Worm (Caenorhabditis elegans) whole organism, late embryonic: ENCODE data around the gene lec-7.

Experiments
- K02D7.2 ChIP-seq: sonication (generic microtip); optimal IDR thresholded peaks from 2 replicates; lab custom pipeline; 2017; ENCODE audit warnings: mild to moderate bottlenecking, missing genetic modification characterization, missing compliant biosample characterization
- K09A11.1 ChIP-seq: sonication (generic microtip); optimal IDR thresholded peaks from 2 replicates; lab custom pipeline; 2017; ENCODE audit warnings: antibody characterized with exemption, mild to moderate bottlenecking, missing genetic modification characterization, missing compliant biosample characterization; ENCODE audit not compliant: insufficient read depth
- Y22D7AL.16 ChIP-seq: sonication (generic microtip); optimal IDR thresholded peaks from 2 replicates; lab custom pipeline; 2016; ENCODE audit warnings: missing genetic modification characterization, missing compliant biosample characterization
- ceh-14 ChIP-seq: sonication (generic microtip); optimal IDR thresholded peaks from 2 replicates; lab custom pipeline; 2016; ENCODE audit warnings: missing genotype, missing genetic modification characterization, missing compliant biosample characterization
- ceh-18 ChIP-seq: sonication (generic microtip); optimal IDR thresholded peaks from 2 replicates; lab custom pipeline; 2016; ENCODE audit warnings: missing genetic modification characterization, missing compliant biosample characterization
- ceh-19 ChIP-seq: fragments of 200-800 bp; sonication (Bioruptor generic); optimal IDR thresholded peaks from 2 replicates; lab custom pipeline; 2018; ENCODE audit warnings: mild to moderate bottlenecking, missing genetic modification characterization, missing compliant biosample characterization
- ceh-24 ChIP-seq: sonication (generic microtip); optimal IDR thresholded peaks from 2 replicates; lab custom pipeline; 2016; ENCODE audit warnings: mild to moderate bottlenecking, missing genetic modification characterization, missing compliant biosample characterization
- ceh-30 ChIP-seq: fragments of 150-350 bp; optimal IDR thresholded peaks from 2 replicates; lab custom pipeline; 2014; ENCODE audit warnings: missing biosample characterization, missing genetic modification characterization
- ceh-31 ChIP-seq: sonication (generic microtip); optimal IDR thresholded peaks from 2 replicates; lab custom pipeline; 2016; ENCODE audit warnings: missing genetic modification characterization, missing compliant biosample characterization
- ceh-34 ChIP-seq: sonication (generic microtip); optimal IDR thresholded peaks from 2 replicates; lab custom pipeline; 2016; ENCODE audit warnings: mild to moderate bottlenecking, missing genetic modification characterization, missing compliant biosample characterization
- ceh-6 ChIP-seq: fragments of 200-800 bp; sonication (Bioruptor generic); optimal IDR thresholded peaks from 2 replicates; lab custom pipeline; 2018; ENCODE audit warnings: mild to moderate bottlenecking, missing genetic modification characterization, missing compliant biosample characterization
- ceh-9 ChIP-seq: sonication (generic microtip); optimal IDR thresholded peaks from 2 replicates; lab custom pipeline; 2016; ENCODE audit warnings: mild to moderate bottlenecking, missing genetic modification characterization, inconsistent platforms, missing compliant biosample characterization
- dve-1 ChIP-seq: sonication (generic microtip); optimal IDR thresholded peaks from 2 replicates; lab custom pipeline; 2017; ENCODE audit warnings: antibody characterized with exemption, mild to moderate bottlenecking, missing genetic modification characterization, missing compliant biosample characterization
- elt-2 ChIP-seq: sonication (generic microtip); optimal IDR thresholded peaks from 2 replicates; lab custom pipeline; 2016; ENCODE audit warnings: missing genetic modification reagents, missing genetic modification characterization, missing compliant biosample characterization
- ets-4 ChIP-seq: sonication (generic microtip); optimal IDR thresholded peaks from 2 replicates; lab custom pipeline; 2016; ENCODE audit warnings: missing genetic modification characterization, missing compliant biosample characterization
- eyg-1 ChIP-seq: sonication (generic microtip); optimal IDR thresholded peaks from 2 replicates; lab custom pipeline; 2016; ENCODE audit warnings: missing genotype, missing genetic modification characterization, missing compliant biosample characterization
- fkh-10 ChIP-seq: fragments of 150-350 bp; optimal IDR thresholded peaks from 2 replicates; lab custom pipeline; 2014; ENCODE audit warnings: missing biosample characterization, missing genetic modification reagents, missing genetic modification characterization
- fkh-6 ChIP-seq: sonication (generic microtip); optimal IDR thresholded peaks from 2 replicates; lab custom pipeline; 2016; ENCODE audit warnings: missing genetic modification characterization, missing compliant biosample characterization
- hlh-30 ChIP-seq: sonication (generic microtip); optimal IDR thresholded peaks from 2 replicates; lab custom pipeline; 2017; ENCODE audit warnings: antibody characterized with exemption, missing genetic modification characterization, missing compliant biosample characterization; ENCODE audit not compliant: insufficient read depth
- hlh-6 ChIP-seq: sonication (generic microtip); optimal IDR thresholded peaks from 2 replicates; lab custom pipeline; 2016; ENCODE audit warnings: missing genotype, missing genetic modification characterization, missing compliant biosample characterization
- hlh-8 ChIP-seq: sonication (generic microtip); optimal IDR thresholded peaks from 2 replicates; lab custom pipeline; 2016; ENCODE audit warnings: missing genotype, missing genetic modification characterization, missing compliant biosample characterization
- lim-6 ChIP-seq: sonication (generic microtip); optimal IDR thresholded peaks from 2 replicates; lab custom pipeline; 2016; ENCODE audit warnings: missing genetic modification characterization, missing compliant biosample characterization
- lin-11 ChIP-seq: fragments of 200-800 bp; sonication (Bioruptor generic); optimal IDR thresholded peaks from 2 replicates; lab custom pipeline; 2018; ENCODE audit warnings: mild to moderate bottlenecking, missing genetic modification characterization, missing compliant biosample characterization
- madf-2 ChIP-seq: sonication (generic microtip); optimal IDR thresholded peaks from 2 replicates; lab custom pipeline; 2017; ENCODE audit warnings: missing genetic modification characterization, missing compliant biosample characterization
- nfya-1 ChIP-seq: sonication (generic microtip); optimal IDR thresholded peaks from 2 replicates; lab custom pipeline; 2017; ENCODE audit warnings: missing genetic modification characterization, mild to moderate bottlenecking, missing compliant biosample characterization, antibody characterized with exemption, moderate library complexity
- nhr-232 ChIP-seq: sonication (generic microtip); optimal IDR thresholded peaks from 2 replicates; lab custom pipeline; 2016; ENCODE audit warnings: missing genetic modification characterization, missing compliant biosample characterization
- pag-3 ChIP-seq: sonication (generic microtip); optimal IDR thresholded peaks from 2 replicates; lab custom pipeline; 2016; ENCODE audit warnings: missing compliant biosample characterization, missing genetic modification characterization, borderline replicate concordance
- pat-9 ChIP-seq: fragments of 200-800 bp; sonication (Bioruptor generic); optimal IDR thresholded peaks from 2 replicates; lab custom pipeline; 2018; ENCODE audit warnings: mild to moderate bottlenecking, missing genetic modification characterization, moderate library complexity, missing compliant biosample characterization
- pqm-1 ChIP-seq: sonication (generic microtip); optimal IDR thresholded peaks from 2 replicates; lab custom pipeline; 2016; ENCODE audit warnings: missing genetic modification characterization, missing compliant biosample characterization
- pros-1 ChIP-seq: fragments of 150-350 bp; optimal IDR thresholded peaks from 2 replicates; lab custom pipeline; 2014; ENCODE audit warnings: missing biosample characterization, missing genetic modification reagents, missing genetic modification characterization
- ref-2 ChIP-seq: sonication (generic microtip); optimal IDR thresholded peaks from 2 replicates; lab custom pipeline; 2016; ENCODE audit warnings: missing genetic modification characterization, missing compliant biosample characterization
- sdc-2 ChIP-seq: sonication (generic microtip); optimal IDR thresholded peaks from 2 replicates; lab custom pipeline; 2016; ENCODE audit warnings: missing genotype, missing genetic modification characterization, missing compliant biosample characterization
- tbx-2 ChIP-seq: sonication (generic microtip); optimal IDR thresholded peaks from 2 replicates; lab custom pipeline; 2016; ENCODE audit warnings: missing genetic modification characterization, missing compliant biosample characterization
- tbx-7 ChIP-seq: sonication (generic microtip); optimal IDR thresholded peaks from 2 replicates; lab custom pipeline; 2016; ENCODE audit warnings: missing genotype, missing genetic modification characterization, missing compliant biosample characterization
- unc-42 ChIP-seq: sonication (generic microtip); optimal IDR thresholded peaks from 2 replicates; lab custom pipeline; 2016; ENCODE audit warnings: missing genotype, missing genetic modification characterization, missing compliant biosample characterization
- unc-55 ChIP-seq: sonication (generic microtip); optimal IDR thresholded peaks from 2 replicates; lab custom pipeline; 2017; ENCODE audit warnings: missing biosample characterization, missing genetic modification reagents, missing genetic modification characterization
- unc-86 ChIP-seq: sonication (generic microtip); optimal IDR thresholded peaks from 2 replicates; lab custom pipeline; 2016; ENCODE audit warnings: missing genetic modification characterization, missing compliant biosample characterization
- zip-5 ChIP-seq: sonication (generic microtip); optimal IDR thresholded peaks from 2 replicates; lab custom pipeline; 2016; ENCODE audit warnings: missing genetic modification characterization, missing compliant biosample characterization
- ztf-16 ChIP-seq: sonication (generic microtip); optimal IDR thresholded peaks from 2 replicates; lab custom pipeline; 2017; ENCODE audit warnings: missing genetic modification characterization, missing compliant biosample characterization

The lec-7 gene

DNA sequence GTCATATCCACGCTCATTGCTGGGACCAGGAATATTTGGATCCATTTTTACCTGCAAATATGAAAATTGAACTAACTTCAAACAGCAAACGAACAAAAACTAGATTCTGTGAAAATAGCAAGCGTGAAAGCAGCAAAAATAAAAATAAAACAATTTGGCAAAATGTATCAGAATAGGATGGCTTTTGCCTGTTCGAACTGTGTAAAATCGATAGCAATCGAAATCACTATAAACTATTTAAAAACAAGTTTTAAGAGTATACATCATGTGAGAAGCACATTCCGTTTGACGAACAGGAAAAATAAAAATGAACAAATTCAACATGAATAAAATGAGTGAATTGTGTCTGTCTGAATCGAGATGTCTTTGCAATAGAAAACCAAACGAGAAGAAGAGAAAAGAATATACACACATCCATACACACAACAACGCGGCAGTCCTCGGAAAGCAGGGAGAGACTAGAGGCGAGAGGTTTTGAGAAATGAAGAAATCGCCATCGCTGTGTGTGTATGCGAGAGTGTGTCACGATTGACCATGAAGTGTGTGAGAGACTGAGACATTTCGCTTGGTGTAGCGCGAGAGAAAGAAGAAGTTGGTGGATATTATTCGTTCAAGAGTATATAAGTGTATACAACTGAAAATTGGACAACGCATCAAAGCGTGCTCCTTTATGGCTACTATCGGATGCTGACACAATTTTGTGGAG is 47.7 kb downstream of the lec-7 start, which contains the start of gene phf-34:
Gene phf-34 (minus strand): TSS at position 51 of the 706 bp plus-strand sequence.
- peak; percentile 58 for TF ChIP-seq sdc-2
- no peak for TF ChIP-seq ceh-30 (tag; lab: Kevin White, UChicago)
- TF ChIP-seq ets-4 = no peak
- TF ChIP-seq eyg-1 (tag; lab: Kevin White, UChicago) = no peak
- TF ChIP-seq ceh-34 (tag; lab: Kevin White, UChicago) = peak; percentile 35
- TF ChIP-seq fkh-10 = no peak
- no peak for TF ChIP-seq K09A11.1 (tag; lab: Kevin White, UChicago)
- no peak for TF ChIP-seq pqm-1
- no peak for TF ChIP-seq ceh-24 (tag; lab: Kevin White, UChicago)
- no peak for TF ChIP-seq ztf-16 (tag; lab: Kevin White, UChicago)
- TF ChIP-seq unc-42 (tag; lab: Kevin White, UChicago) = peak; percentile 67
- TF ChIP-seq hlh-30 = peak; percentile 38
- no peak for TF ChIP-seq lin-11 (tag; lab: Kevin White, UChicago)
- peak; percentile 37 for TF ChIP-seq dve-1 (tag; lab: Kevin White, UChicago)
- TF ChIP-seq tbx-7 = no peak
- no peak for TF ChIP-seq hlh-6 (tag; lab: Kevin White, UChicago)
- TF ChIP-seq nhr-232 = no peak
- TF ChIP-seq nfya-1 (tag; lab: Kevin White, UChicago) = peak; percentile 67
- no peak for TF ChIP-seq unc-86 (tag; lab: Kevin White, UChicago)
- TF ChIP-seq zip-5 (tag; lab: Kevin White, UChicago) = no peak
- no peak for TF ChIP-seq madf-2
- TF ChIP-seq ceh-31 (tag; lab: Kevin White, UChicago) = peak; percentile 74
- TF ChIP-seq ceh-14 (tag; lab: Kevin White, UChicago) = no peak
- TF ChIP-seq ceh-9 (tag; lab: Kevin White, UChicago) = no peak
- no peak for TF ChIP-seq ceh-6
- no peak for TF ChIP-seq pat-9 (tag; lab: Kevin White, UChicago)
- TF ChIP-seq pag-3 (tag; lab: Kevin White, UChicago) = no peak
- peak; percentile 31 for TF ChIP-seq unc-55
- no peak for TF ChIP-seq ceh-18 (tag; lab: Kevin White, UChicago)
- no peak for TF ChIP-seq Y22D7AL.16
- no peak for TF ChIP-seq lim-6 (tag; lab: Kevin White, UChicago)
- TF ChIP-seq ceh-19 (GFP tag; lab: Kevin White, UChicago) = peak; percentile 43
- no peak for TF ChIP-seq hlh-8 (tag; lab: Kevin White, UChicago)
- TF ChIP-seq tbx-2 = peak; percentile 37
- no peak for TF ChIP-seq pros-1 (tag; lab: Kevin White, UChicago)
- no peak for TF ChIP-seq K02D7.2 (tag; lab: Kevin White, UChicago)
- TF ChIP-seq ref-2 (tag; lab: Kevin White, UChicago) = no peak
- no peak for TF ChIP-seq fkh-6
- no peak for TF ChIP-seq elt-2
